Worm (Caenorhabditis elegans): ENCODE measurements around the gene nmur-3.

Gene nmur-3

DNA sequence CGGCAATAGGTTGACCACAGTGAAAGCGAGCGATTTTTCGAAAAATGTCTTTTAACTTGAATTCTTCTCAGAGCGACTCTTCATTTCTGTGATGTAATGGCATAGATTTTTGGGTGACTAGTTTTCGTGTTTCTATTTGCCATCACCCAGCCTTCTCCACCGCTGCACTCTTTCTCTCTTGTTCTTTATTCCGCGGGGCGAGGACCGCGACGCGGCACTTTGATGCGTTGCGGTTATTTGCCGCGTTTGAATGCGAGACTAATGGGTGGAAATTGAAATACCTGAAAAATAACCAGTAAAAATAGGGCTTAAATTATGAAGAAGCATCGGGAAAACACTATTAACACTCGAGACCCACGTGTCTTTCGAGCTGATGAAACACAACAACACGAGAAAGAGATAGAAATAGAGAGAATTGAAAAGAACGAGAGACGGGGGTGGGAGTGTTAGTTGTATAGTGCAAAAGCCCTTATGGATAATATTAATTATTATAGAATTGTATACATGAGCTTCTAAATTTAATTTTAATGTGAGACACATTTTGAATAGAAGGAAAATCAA lies 37.9 kb downstream of the nmur-3 start, which contains the start of gene dgk-2:
Gene dgk-2 (minus strand): TSS at position 281 of the 561 bp plus-strand sequence.
- no peak for TF ChIP-seq gei-8 (GFP tag; optimal IDR thresholded peaks at IDR 0.05)
- peak in 1 of 2 experiments; percentile 3 for TF ChIP-seq hif-1 (tag; optimal IDR thresholded peaks at IDR 0.05)
- no peak for TF ChIP-seq F44E2.7 (GFP tag; IDR thresholded peaks at IDR 0.05)
- no peak for TF ChIP-seq daf-16 (GFP tag; optimal IDR thresholded peaks at IDR 0.05)
- peak; percentile 52 for TF ChIP-seq daf-16 (tag; optimal IDR thresholded peaks at IDR 0.05)
- TF ChIP-seq mdl-1 (tag; optimal IDR thresholded peaks at IDR 0.05): peak; percentile 33 to 83
- TF ChIP-seq mxl-3 (GFP tag; optimal IDR thresholded peaks at IDR 0.05): peak; percentile 88
- TF ChIP-seq hlh-30 (tag; optimal IDR thresholded peaks at IDR 0.05; ENCODE audit: insufficient read depth): peak; percentile 80
- peak; percentile 52 for TF ChIP-seq hlh-11 (tag; optimal IDR thresholded peaks at IDR 0.05)
- peak; percentile 25; the same call in 1 of the 2 replicates for TF ChIP-seq dmd-6 (GFP tag; IDR thresholded peaks at IDR 0.05)
- peak; percentile 15 for TF ChIP-seq mep-1 (tag; optimal IDR thresholded peaks at IDR 0.05)
- peak; percentile 22 for TF ChIP-seq nhr-28 (tag; optimal IDR thresholded peaks at IDR 0.05)
- TF ChIP-seq unc-62 (GFP tag; optimal IDR thresholded peaks at IDR 0.05 in 1 of 2): peak in 1 of 2 experiments; percentile 93
- no peak for TF ChIP-seq unc-62 (tag; optimal IDR thresholded peaks at IDR 0.05)
- TF ChIP-seq lin-29 (GFP tag; IDR thresholded peaks at IDR 0.05): no peak
- TF ChIP-seq daf-19 (GFP tag; conservative IDR thresholded peaks at IDR 0.05): 0 out of 2 replicates have a peak, but pooled peaks have one; percentile 20
- TF ChIP-seq vab-7 (GFP tag; IDR thresholded peaks at IDR 0.05): no peak

DNA sequence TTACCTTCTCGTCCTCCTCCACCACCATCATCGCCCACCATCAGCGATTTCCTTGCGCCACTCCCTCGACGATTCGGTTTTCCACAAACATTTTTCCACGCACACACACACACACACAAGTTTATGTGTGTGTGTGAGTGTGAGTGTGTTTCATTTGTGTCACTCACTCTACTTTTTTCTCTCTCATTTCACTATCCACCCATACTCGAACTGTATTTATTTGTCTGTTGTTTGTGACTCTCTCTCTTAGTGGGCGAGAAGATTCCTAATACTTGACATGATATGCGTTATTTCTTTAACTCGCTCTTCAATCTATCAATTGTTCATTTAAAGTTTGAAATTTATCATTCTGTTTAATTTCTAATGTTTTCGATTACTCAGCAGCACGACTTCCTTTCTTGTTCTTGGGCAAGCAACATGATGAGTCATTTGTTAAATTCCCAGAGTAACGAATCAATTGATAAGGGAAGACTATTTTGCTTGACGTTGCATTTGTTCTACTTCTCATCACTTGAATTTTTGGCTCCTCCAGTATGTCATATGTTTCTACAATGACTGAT lies 40.9 kb downstream of the nmur-3 start:
- TF ChIP-seq hlh-30 (tag; optimal IDR thresholded peaks at IDR 0.05; ENCODE audit: insufficient read depth) (peak; percentile 22), pqm-1 (tag; optimal IDR thresholded peaks at IDR 0.05) (peak; percentile 29), F44E2.7 (GFP tag; IDR thresholded peaks at IDR 0.05) (no peak), mxl-3 (GFP tag; optimal IDR thresholded peaks at IDR 0.05) (peak; percentile 20), T20F7.1 (GFP tag; optimal IDR thresholded peaks at IDR 0.05) (peak; percentile 13), aha-1 (tag) (peak; percentile 54), nhr-77 (tag; optimal IDR thresholded peaks at IDR 0.05) (peak; percentile 29), daf-16 (GFP tag; optimal IDR thresholded peaks at IDR 0.05) (no peak), daf-16 (tag; optimal IDR thresholded peaks at IDR 0.05) (peak; percentile 76), hlh-11 (tag; optimal IDR thresholded peaks at IDR 0.05) (peak; percentile 49), ama-1 (optimal IDR thresholded peaks at IDR 0.05) (no peak), daf-8 (GFP tag; IDR thresholded peaks at IDR 0.05) (no peak), Y75B8A.6 (GFP tag; IDR thresholded peaks at IDR 0.05) (no peak), mep-1 (tag; optimal IDR thresholded peaks at IDR 0.05) (peak; percentile 48), dpl-1 (GFP tag; optimal IDR thresholded peaks at IDR 0.05) (no peak), nhr-28 (tag; optimal IDR thresholded peaks at IDR 0.05) (peak; percentile 77), nhr-48 (tag; optimal IDR thresholded peaks at IDR 0.05) (peak; percentile 7), dmd-6 (GFP tag; IDR thresholded peaks at IDR 0.05) (peak; percentile 37), dve-1 (tag; optimal IDR thresholded peaks at IDR 0.05; ENCODE audit: insufficient read depth) (peak; percentile 20)

DNA sequence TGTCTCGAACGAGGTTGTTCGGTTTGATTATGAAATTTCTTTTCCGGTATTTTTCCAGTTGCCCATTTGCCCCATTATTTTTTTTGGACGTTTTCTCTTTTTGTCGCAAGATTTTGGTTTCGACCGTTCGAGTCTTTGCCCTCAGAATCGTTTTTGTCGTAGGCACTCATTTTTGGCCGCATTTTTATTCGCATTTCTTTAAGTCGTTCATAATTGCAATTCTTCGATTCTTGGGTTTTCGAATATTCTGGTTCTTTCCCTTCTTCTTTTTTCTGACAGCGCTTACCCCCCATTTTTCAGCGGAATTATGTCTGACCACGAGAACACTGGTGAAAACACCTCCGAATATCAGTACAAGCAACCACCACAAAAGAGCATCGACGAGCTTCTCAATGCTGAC lies 41.9 kb downstream of the nmur-3 start, which contains the start of gene rhi-1:
Gene rhi-1 (plus strand): TSS at position 301 of the 400 bp plus-strand sequence.
- TF ChIP-seq fkh-10 (GFP tag; optimal IDR thresholded peaks at IDR 0.05) (no peak), F10B5.3 (tag; optimal IDR thresholded peaks at IDR 0.05) (no peak), lsy-2 (tag; optimal IDR thresholded peaks at IDR 0.05) (peak in 1 of 2 experiments; percentile 13), cey-2 (tag; optimal IDR thresholded peaks at IDR 0.05; ENCODE audit: borderline replicate concordance, insufficient read depth) (no peak)

DNA sequence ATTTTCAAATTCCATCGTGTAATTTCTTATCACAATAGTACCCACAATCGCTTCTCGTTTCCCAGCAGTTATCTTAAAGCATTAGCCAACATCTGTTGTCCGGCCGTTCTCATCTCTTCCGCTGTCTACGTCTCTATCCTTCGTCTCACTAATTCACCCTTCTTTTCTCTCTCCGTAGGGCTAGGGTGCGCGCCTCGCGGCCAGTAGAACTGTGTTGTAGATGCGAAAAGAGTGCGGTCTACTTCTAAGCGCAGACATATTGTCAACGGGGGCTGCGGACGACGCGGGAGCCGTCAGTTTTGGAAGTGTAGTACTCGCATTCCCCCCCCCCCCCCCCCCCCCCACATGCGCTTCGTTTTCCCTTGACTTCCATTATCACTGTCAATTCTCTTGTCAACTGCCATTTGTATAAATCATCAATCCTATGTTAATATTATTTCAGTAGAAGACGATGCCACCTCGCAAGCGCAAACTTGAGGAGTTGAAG lies 47.4 kb downstream of the nmur-3 start, which contains the start of gene spr-3:
Gene spr-3 (plus strand): TSS at position 437 of the 487 bp plus-strand sequence.
- TF ChIP-seq dmd-6 (GFP tag; IDR thresholded peaks at IDR 0.05): peak; percentile 9; the same call in 1 of the 2 replicates
- peak; percentile 30 for TF ChIP-seq mes-2 (tag; optimal IDR thresholded peaks at IDR 0.05; ENCODE audit: poor library complexity, severe bottlenecking)
- no peak for TF ChIP-seq aly-2 (tag; optimal IDR thresholded peaks at IDR 0.05)
- no peak for TF ChIP-seq zfp-3 (GFP tag; conservative IDR thresholded peaks at IDR 0.05)
- peak; percentile 62 for TF ChIP-seq set-16 (GFP tag; IDR thresholded peaks at IDR 0.05)
- TF ChIP-seq dmd-9 (GFP tag; IDR thresholded peaks at IDR 0.05): 0 out of 2 replicates have a peak, but pooled peaks have one; percentile 50
- TF ChIP-seq egl-27 (tag; optimal IDR thresholded peaks at IDR 0.05): no peak
- TF ChIP-seq mxl-3 (GFP tag; optimal IDR thresholded peaks at IDR 0.05): peak; percentile 27
- TF ChIP-seq nhr-48 (tag; optimal IDR thresholded peaks at IDR 0.05): no peak
- TF ChIP-seq lin-39 (tag; optimal IDR thresholded peaks at IDR 0.05): no peak
- TF ChIP-seq mep-1 (tag; optimal IDR thresholded peaks at IDR 0.05): peak; percentile 6
- no peak for TF ChIP-seq hif-1 (tag; optimal IDR thresholded peaks at IDR 0.05)
- no peak for TF ChIP-seq daf-19 (GFP tag; conservative IDR thresholded peaks at IDR 0.05)
- peak; percentile 41 for TF ChIP-seq dve-1 (tag; optimal IDR thresholded peaks at IDR 0.05; ENCODE audit: insufficient read depth)
- 0 out of 2 replicates have a peak, but pooled peaks have one; percentile 19 for TF ChIP-seq hmg-1.1 (GFP tag; IDR thresholded peaks at IDR 0.05)
- TF ChIP-seq lin-38 (GFP tag; IDR thresholded peaks at IDR 0.05): no peak
- peak; percentile 50; the same call in 1 of the 2 replicates for TF ChIP-seq pha-4 (GFP tag; IDR thresholded peaks at IDR 0.05)
- no peak for TF ChIP-seq pha-4 (tag; optimal IDR thresholded peaks at IDR 0.05)
